Worm (Caenorhabditis elegans) whole organism, L3 larva: ENCODE measurements around the gene C08F8.9.

Experiments
- ceh-16 ChIP-seq: sonication (generic microtip); optimal IDR thresholded peaks from 2 replicates; lab custom pipeline; 2017; ENCODE audit warnings: missing biosample characterization, missing genetic modification characterization
- ceh-82 ChIP-seq: fragments of 150-350 bp; optimal IDR thresholded peaks from 2 replicates; lab custom pipeline; 2014; ENCODE audit warnings: missing biosample characterization, missing genetic modification characterization
- daf-12 ChIP-seq: fragments of 150-350 bp; optimal IDR thresholded peaks from 2 replicates; lab custom pipeline; 2014; ENCODE audit warnings: missing biosample characterization, missing genetic modification reagents, missing genetic modification characterization
- elt-2 ChIP-seq: sonication (generic microtip); optimal IDR thresholded peaks from 2 replicates; lab custom pipeline; 2016; ENCODE audit warnings: missing genetic modification reagents, mild to moderate bottlenecking, missing genetic modification characterization, missing compliant biosample characterization
- eor-1 ChIP-seq, 2 experiments: fragments of 150-350 bp; optimal IDR thresholded peaks; 2 replicates each; lab custom pipeline; 2014 to 2018; ENCODE audit warnings: missing biosample characterization in 2 of 2, missing genetic modification characterization in 2 of 2
- lin-39 ChIP-seq: fragments of 150-350 bp; optimal IDR thresholded peaks from 2 replicates; lab custom pipeline; 2018; ENCODE audit warnings: missing biosample characterization, missing genetic modification reagents, missing genetic modification characterization
- nfya-1 ChIP-seq: sonication (generic microtip); optimal IDR thresholded peaks from 2 replicates; lab custom pipeline; 2017; ENCODE audit warnings: missing genetic modification characterization, mild to moderate bottlenecking, missing compliant biosample characterization, antibody characterized with exemption, moderate library complexity; ENCODE audit not compliant: insufficient read depth
- nhr-12 ChIP-seq: fragments of 150-350 bp; optimal IDR thresholded peaks from 2 replicates; lab custom pipeline; 2014; ENCODE audit warnings: missing biosample characterization, missing genetic modification characterization
- nhr-25 ChIP-seq: sonication (generic microtip); optimal IDR thresholded peaks from 2 replicates; lab custom pipeline; 2017; ENCODE audit warnings: missing biosample characterization, missing genetic modification characterization
- nhr-43 ChIP-seq: sonication (generic microtip); optimal IDR thresholded peaks from 2 replicates; lab custom pipeline; 2016; ENCODE audit warnings: mild to moderate bottlenecking, missing genetic modification characterization, missing compliant biosample characterization; ENCODE audit not compliant: poor library complexity, severe bottlenecking
- pha-4 ChIP-seq: fragments of 150-350 bp; optimal IDR thresholded peaks from 2 replicates; lab custom pipeline; 2014; ENCODE audit warnings: missing biosample characterization, missing genetic modification reagents, missing genetic modification characterization
- pqm-1 ChIP-seq: fragments of 150-350 bp; optimal IDR thresholded peaks from 2 replicates; lab custom pipeline; 2017; ENCODE audit warnings: missing biosample characterization, missing genetic modification characterization, inconsistent platforms
- skn-1 ChIP-seq: fragments of 150-350 bp; optimal IDR thresholded peaks from 2 replicates; lab custom pipeline; 2014; ENCODE audit warnings: missing biosample characterization, missing genetic modification characterization
- ztf-11 ChIP-seq: fragments of 150-350 bp; optimal IDR thresholded peaks from 2 replicates; lab custom pipeline; 2014; ENCODE audit warnings: missing biosample characterization, missing genetic modification characterization
- ztf-4 ChIP-seq: fragments of 150-350 bp; optimal IDR thresholded peaks from 2 replicates; lab custom pipeline; 2014; ENCODE audit warnings: missing biosample characterization, missing genetic modification characterization

C08F8.9 gene

DNA sequence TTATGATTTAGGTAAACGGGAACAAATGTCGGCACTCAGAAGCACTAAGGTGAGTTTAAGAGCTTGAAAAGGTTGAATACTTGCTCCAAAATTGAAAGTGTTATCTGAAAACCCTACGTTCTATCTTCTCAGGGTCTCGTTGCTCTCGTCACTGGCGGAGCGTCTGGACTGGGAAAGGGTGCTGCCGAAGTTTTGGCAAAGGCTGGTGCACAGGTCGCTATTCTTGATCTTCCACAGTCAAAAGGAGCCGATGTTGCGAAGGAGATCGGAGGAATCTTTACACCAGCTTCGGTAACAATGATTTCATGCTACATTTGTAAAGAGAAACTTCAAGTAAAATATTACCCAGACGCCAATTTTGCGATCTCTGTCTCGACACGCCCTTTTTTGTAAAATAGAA is 47.1 kb downstream of the C08F8.9 start, which contains the start of gene ard-1:
Gene ard-1, plus strand, starts transcription at position 12 of the 400 bp plus-strand sequence.
- no peak for TF ChIP-seq nfya-1 (tag; lab: Kevin White, UChicago)
- no peak for TF ChIP-seq ztf-11 (tag; lab: Kevin White, UChicago)
- no peak for TF ChIP-seq ceh-16 (tag; lab: Kevin White, UChicago)
- no peak for TF ChIP-seq nhr-12 (tag; lab: Kevin White, UChicago)
- no peak for TF ChIP-seq elt-2 (tag; lab: Kevin White, UChicago)
- no peak for TF ChIP-seq ztf-4 (tag; lab: Kevin White, UChicago)
- TF ChIP-seq skn-1 (tag; lab: Kevin White, UChicago): no peak
- no peak for TF ChIP-seq eor-1 (tag; optimal IDR thresholded peaks at IDR 0.05; lab: Kevin White, UChicago)
- no peak for TF ChIP-seq ceh-82 (tag; lab: Kevin White, UChicago)
- TF ChIP-seq nhr-25 (tag; lab: Kevin White, UChicago): no peak
- TF ChIP-seq nhr-43 (tag; lab: Kevin White, UChicago): no peak
- TF ChIP-seq, all 47 proteins: peak for 0

DNA sequence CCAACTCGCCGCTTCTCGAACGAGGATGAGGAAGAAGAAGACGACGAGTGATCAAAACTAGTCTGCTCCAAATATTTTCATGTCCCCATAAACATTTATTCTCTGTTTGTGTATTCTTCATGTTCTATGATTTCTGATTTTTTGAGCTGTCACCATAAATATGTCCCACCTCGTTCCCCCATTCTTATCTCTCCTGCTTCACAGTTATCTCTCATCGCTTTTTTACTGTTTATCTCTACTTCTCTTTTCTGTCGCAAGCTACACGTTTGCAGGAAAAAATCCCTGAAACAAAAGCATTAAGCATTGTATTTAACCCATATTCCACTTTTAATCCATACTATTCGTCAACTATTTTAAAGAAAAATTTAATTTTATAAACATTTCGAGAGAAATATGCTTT is 47.6 kb downstream of the C08F8.9 start:
- TF ChIP-seq lin-39 (tag; lab: Kevin White, UChicago) (no peak), nfya-1 (tag; lab: Kevin White, UChicago) (peak; percentile 44), daf-12 (tag; lab: Kevin White, UChicago) (no peak), pqm-1 (tag; lab: Kevin White, UChicago) (peak; percentile 11), elt-2 (tag; lab: Kevin White, UChicago) (peak; percentile 58), pha-4 (tag; lab: Kevin White, UChicago) (peak; percentile 29)
- TF ChIP-seq, all 47 proteins: peak for 4
